Worm (Caenorhabditis elegans) whole organism, L3 larva: ENCODE measurements around the gene spig-8.

ENCODE experiments used
- ZK546.5 ChIP-seq: sonication (generic microtip); optimal IDR thresholded peaks from 2 replicates; lab custom pipeline; 2017; ENCODE audit warnings: missing biosample characterization, missing genetic modification characterization
- aly-2 ChIP-seq: fragments of 150-350 bp; optimal IDR thresholded peaks from 2 replicates; lab custom pipeline; 2014; ENCODE audit warnings: missing biosample characterization, missing genetic modification characterization
- ceh-28 ChIP-seq: fragments of 150-350 bp; optimal IDR thresholded peaks from 2 replicates; lab custom pipeline; 2014; ENCODE audit warnings: missing biosample characterization, missing genetic modification reagents, missing genetic modification characterization
- fkh-10 ChIP-seq: sonication (generic microtip); optimal IDR thresholded peaks from 2 replicates; lab custom pipeline; 2017; ENCODE audit warnings: missing biosample characterization, missing genetic modification reagents, missing genetic modification characterization
- lin-15B ChIP-seq: fragments of 150-350 bp; optimal IDR thresholded peaks from 2 replicates; lab custom pipeline; 2014; ENCODE audit warnings: missing biosample characterization, missing genetic modification characterization
- nhr-12 ChIP-seq: fragments of 150-350 bp; optimal IDR thresholded peaks from 2 replicates; lab custom pipeline; 2014; ENCODE audit warnings: missing biosample characterization, missing genetic modification characterization
- nhr-25 ChIP-seq: sonication (generic microtip); optimal IDR thresholded peaks from 2 replicates; lab custom pipeline; 2017; ENCODE audit warnings: missing biosample characterization, missing genetic modification characterization
- nhr-77 ChIP-seq: fragments of 150-350 bp; optimal IDR thresholded peaks from 2 replicates; lab custom pipeline; 2014; ENCODE audit warnings: missing biosample characterization, missing genetic modification characterization
- pha-4 ChIP-seq: fragments of 150-350 bp; optimal IDR thresholded peaks from 2 replicates; lab custom pipeline; 2014; ENCODE audit warnings: missing biosample characterization, missing genetic modification reagents, missing genetic modification characterization
- skn-1 ChIP-seq: fragments of 150-350 bp; optimal IDR thresholded peaks from 2 replicates; lab custom pipeline; 2014; ENCODE audit warnings: missing biosample characterization, missing genetic modification characterization
- snpc-4 ChIP-seq: fragments of 150-350 bp; optimal IDR thresholded peaks from 2 replicates; lab custom pipeline; 2014; ENCODE audit warnings: missing biosample characterization, missing genetic modification characterization
- unc-62 ChIP-seq: fragments of 150-350 bp; sonication (generic microtip); optimal IDR thresholded peaks from 4 replicates; lab custom pipeline; 2014; ENCODE audit warnings: missing biosample characterization, missing genetic modification reagents, missing genetic modification characterization
- ztf-11 ChIP-seq: fragments of 150-350 bp; optimal IDR thresholded peaks from 2 replicates; lab custom pipeline; 2014; ENCODE audit warnings: missing biosample characterization, missing genetic modification characterization

DNA sequence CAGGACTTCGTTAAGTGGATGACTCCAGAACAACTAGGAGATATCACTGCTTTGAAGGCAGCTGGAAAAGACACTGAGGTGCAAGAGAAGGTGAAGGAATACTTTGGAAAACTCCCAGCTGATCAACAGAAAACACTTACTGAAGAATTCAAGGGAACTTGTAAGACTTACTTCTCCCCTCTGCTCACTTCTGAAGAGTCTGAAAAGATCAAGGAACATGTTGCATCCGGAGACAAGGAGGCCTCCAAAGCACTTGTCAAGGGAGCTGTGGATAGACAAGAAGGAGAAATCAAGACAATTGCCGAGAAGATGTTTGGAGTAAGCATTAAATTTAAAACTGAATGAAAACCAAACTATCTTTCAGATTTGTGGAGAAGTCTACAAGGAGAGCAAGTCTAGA, 24.7 kb downstream of the spig-8 start:
- TF ChIP-seq snpc-4 (tag; lab: Kevin White, UChicago) (no peak), lin-15B (tag; lab: Kevin White, UChicago) (no peak), ztf-11 (tag; lab: Kevin White, UChicago) (no peak), ceh-28 (tag; lab: Kevin White, UChicago) (no peak), pha-4 (no peak), nhr-25 (tag; lab: Kevin White, UChicago) (no peak), nhr-77 (tag; lab: Kevin White, UChicago) (no peak), unc-62 (GFP tag; lab: Kevin White, UChicago) (no peak), fkh-10 (GFP tag; lab: Kevin White, UChicago) (no peak), skn-1 (tag; lab: Kevin White, UChicago) (no peak), aly-2 (tag; lab: Kevin White, UChicago) (no peak), nhr-12 (no peak), ZK546.5 (tag; lab: Kevin White, UChicago) (no peak)
